Worm (Caenorhabditis elegans) whole organism, L2 larva: ENCODE data around the gene C18H7.4.

Source experiments
- C34F6.9 ChIP-seq: fragments of 150-350 bp; optimal IDR thresholded peaks from 2 replicates; lab custom pipeline; 2014; ENCODE audit warnings: missing biosample characterization, missing genetic modification characterization
- F13H6.1 ChIP-seq: sonication (generic microtip); optimal IDR thresholded peaks from 2 replicates; lab custom pipeline; 2016; ENCODE audit warnings: missing genetic modification characterization, missing compliant biosample characterization
- Y55F3AM.14 ChIP-seq: fragments of 200-800 bp; sonication (Bioruptor generic); optimal IDR thresholded peaks from 2 replicates; lab custom pipeline; 2018; ENCODE audit warnings: mild to moderate bottlenecking, missing genetic modification characterization, missing compliant biosample characterization
- ZK546.5 ChIP-seq: sonication (generic microtip); optimal IDR thresholded peaks from 2 replicates; lab custom pipeline; 2017; ENCODE audit warnings: missing biosample characterization, missing genetic modification characterization
- alr-1 ChIP-seq: fragments of 150-350 bp; optimal IDR thresholded peaks from 2 replicates; lab custom pipeline; 2014; ENCODE audit warnings: missing biosample characterization, missing genetic modification characterization
- aly-2 ChIP-seq: fragments of 150-350 bp; optimal IDR thresholded peaks from 2 replicates; lab custom pipeline; 2014; ENCODE audit warnings: missing biosample characterization, missing genetic modification characterization
- ama-1 ChIP-seq: fragments of 150-350 bp; optimal IDR thresholded peaks from 2 replicates; lab custom pipeline; 2018; ENCODE audit warnings: inconsistent platforms
- blmp-1 ChIP-seq: sonication (generic microtip); optimal IDR thresholded peaks from 2 replicates; lab custom pipeline; 2017; ENCODE audit warnings: missing genetic modification characterization, mild to moderate bottlenecking, missing compliant biosample characterization, antibody characterized with exemption, moderate library complexity; ENCODE audit not compliant: insufficient read depth
- elt-1 ChIP-seq: fragments of 150-350 bp; optimal IDR thresholded peaks from 2 replicates; lab custom pipeline; 2014; ENCODE audit warnings: missing biosample characterization, missing genetic modification characterization
- elt-3 ChIP-seq: sonication (generic microtip); optimal IDR thresholded peaks from 2 replicates; lab custom pipeline; 2017; ENCODE audit warnings: missing biosample characterization, missing genetic modification characterization
- fos-1 ChIP-seq: fragments of 150-350 bp; optimal IDR thresholded peaks from 2 replicates; lab custom pipeline; 2014; ENCODE audit warnings: missing biosample characterization, missing genetic modification characterization
- gmeb-1 ChIP-seq: fragments of 150-350 bp; optimal IDR thresholded peaks from 2 replicates; lab custom pipeline; 2014; ENCODE audit warnings: missing biosample characterization, missing genetic modification characterization
- lin-11 ChIP-seq: fragments of 150-350 bp; sonication (generic microtip); optimal IDR thresholded peaks from 2 replicates; lab custom pipeline; 2014; ENCODE audit warnings: missing biosample characterization, missing genetic modification characterization, inconsistent platforms, mixed read lengths
- lin-13 ChIP-seq: fragments of 150-350 bp; optimal IDR thresholded peaks from 2 replicates; lab custom pipeline; 2014; ENCODE audit warnings: missing biosample characterization, missing genetic modification reagents, missing genetic modification characterization
- lsy-2 ChIP-seq, 2 experiments: fragments of 150-350 bp in 1 of 2; sonication (generic microtip) in 1 of 2; optimal IDR thresholded peaks; 2 replicates each; lab custom pipeline; 2014 to 2017; ENCODE audit warnings: missing biosample characterization in 2 of 2, missing genetic modification characterization in 2 of 2
- mab-5 ChIP-seq: fragments of 150-350 bp; optimal IDR thresholded peaks from 2 replicates; lab custom pipeline; 2014; ENCODE audit warnings: missing biosample characterization, missing genetic modification characterization
- mbf-1 ChIP-seq: sonication (generic microtip); optimal IDR thresholded peaks from 2 replicates; lab custom pipeline; 2017; ENCODE audit warnings: missing biosample characterization, missing genetic modification characterization
- mdl-1 ChIP-seq, 2 experiments: fragments of 150-350 bp in 1 of 2; sonication (generic microtip) in 1 of 2; optimal IDR thresholded peaks; 2 replicates each; lab custom pipeline; 2017; ENCODE audit warnings: missing biosample characterization in 2 of 2, missing genetic modification characterization in 2 of 2
- nhr-12 ChIP-seq: fragments of 150-350 bp; optimal IDR thresholded peaks from 2 replicates; lab custom pipeline; 2014; ENCODE audit warnings: missing biosample characterization, missing genetic modification characterization
- nhr-129 ChIP-seq: fragments of 150-350 bp; optimal IDR thresholded peaks from 2 replicates; lab custom pipeline; 2014; ENCODE audit warnings: missing biosample characterization, missing genetic modification characterization
- nhr-23 ChIP-seq: fragments of 150-350 bp; optimal IDR thresholded peaks from 2 replicates; lab custom pipeline; 2014; ENCODE audit warnings: missing biosample characterization, missing genetic modification reagents, missing genetic modification characterization
- nhr-25 ChIP-seq: fragments of 150-350 bp; sonication (generic microtip); optimal IDR thresholded peaks from 3 replicates; lab custom pipeline; 2014; ENCODE audit warnings: missing biosample characterization, missing genetic modification characterization
- nhr-6 ChIP-seq: fragments of 150-350 bp; optimal IDR thresholded peaks from 2 replicates; lab custom pipeline; 2014; ENCODE audit warnings: missing biosample characterization, missing genetic modification characterization
- peb-1 ChIP-seq: fragments of 150-350 bp; optimal IDR thresholded peaks from 2 replicates; lab custom pipeline; 2014; ENCODE audit warnings: missing biosample characterization, missing genetic modification characterization
- sem-4 ChIP-seq: fragments of 150-350 bp; optimal IDR thresholded peaks from 2 replicates; lab custom pipeline; 2014; ENCODE audit warnings: missing biosample characterization, missing genetic modification reagents, missing genetic modification characterization
- skn-1 ChIP-seq: sonication (generic microtip); optimal IDR thresholded peaks from 2 replicates; lab custom pipeline; 2017; ENCODE audit warnings: missing biosample characterization, missing genetic modification characterization
- snpc-4 ChIP-seq: fragments of 150-350 bp; optimal IDR thresholded peaks from 2 replicates; lab custom pipeline; 2014; ENCODE audit warnings: missing biosample characterization, missing genetic modification characterization
- unc-55 ChIP-seq: fragments of 150-350 bp; sonication (generic microtip); optimal IDR thresholded peaks from 3 replicates; lab custom pipeline; 2014; ENCODE audit warnings: missing biosample characterization, missing genetic modification reagents, missing genetic modification characterization
- ztf-1 ChIP-seq: fragments of 200-800 bp; sonication (Bioruptor generic); conservative IDR thresholded peaks from 2 replicates; pipeline ENCODE4 v1.3.6; 2022; ENCODE audit warnings: missing genetic modification characterization, missing compliant biosample characterization
- ztf-11 ChIP-seq: sonication (generic microtip); optimal IDR thresholded peaks from 2 replicates; lab custom pipeline; 2017; ENCODE audit warnings: missing biosample characterization, missing genetic modification characterization
- ztf-4 ChIP-seq: fragments of 150-350 bp; optimal IDR thresholded peaks from 2 replicates; lab custom pipeline; 2014; ENCODE audit warnings: missing biosample characterization, missing genetic modification characterization

Gene C18H7.4

ce11 chrIV:564000-564399 is 29.1 kb upstream of the C18H7.4 start:
- no peak for TF ChIP-seq elt-1 (tag; lab: Kevin White, UChicago)
- TF ChIP-seq lin-11: no peak
- TF ChIP-seq nhr-12: no peak
- TF ChIP-seq ztf-11 (tag; lab: Kevin White, UChicago): no peak
- no peak for TF ChIP-seq F13H6.1 (tag; lab: Kevin White, UChicago)
- no peak for TF ChIP-seq nhr-25 (tag; lab: Kevin White, UChicago)
- no peak for TF ChIP-seq ztf-4
- TF ChIP-seq blmp-1: no peak
- TF ChIP-seq alr-1 (tag; lab: Kevin White, UChicago): no peak
- no peak for TF ChIP-seq nhr-23 (tag; lab: Kevin White, UChicago)
- no peak for TF ChIP-seq aly-2 (tag; lab: Kevin White, UChicago)
- TF ChIP-seq skn-1 (tag; lab: Kevin White, UChicago): no peak
- no peak for TF ChIP-seq mab-5 (tag; lab: Kevin White, UChicago)
- no peak for TF ChIP-seq fos-1
- no peak for TF ChIP-seq peb-1
- no peak for TF ChIP-seq lsy-2 (tag; optimal IDR thresholded peaks at IDR 0.05; lab: Kevin White, UChicago)

- TF ChIP-seq alr-1 (tag; lab: Kevin White, UChicago): no peak
- TF ChIP-seq fos-1: no peak
- TF ChIP-seq nhr-23 (tag; lab: Kevin White, UChicago): no peak
- no peak for TF ChIP-seq gmeb-1 (tag; lab: Kevin White, UChicago)
Measured at ce11 chrIV:570799-571300, 22.3 kb upstream of the C18H7.4 start, which contains the start of gene F56A11.5. TSS of gene F56A11.5 (minus strand) at chrIV:570849.

DNA sequence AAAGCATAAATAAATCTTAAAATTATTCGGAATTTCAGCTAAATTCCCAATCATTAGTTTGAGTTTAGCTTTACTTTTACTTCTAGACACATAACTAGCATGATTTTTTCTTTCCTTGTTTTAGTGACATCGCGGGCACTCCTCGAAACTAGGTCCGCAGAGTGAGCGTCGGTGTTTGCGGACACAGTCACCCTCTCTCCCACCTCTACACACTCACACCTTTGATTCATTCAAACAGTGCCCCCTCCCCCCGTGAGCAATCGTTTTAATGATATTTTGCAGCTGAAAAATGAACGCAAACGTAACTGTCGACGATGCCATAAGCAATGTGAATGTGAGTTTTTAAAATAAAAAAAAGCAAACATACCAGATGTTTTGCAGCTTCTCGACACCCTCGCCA is 20.6 kb upstream of the C18H7.4 start, which contains the start of gene gex-2:
Gene gex-2, plus strand, starts transcription at position 283 of the 400 bp plus-strand sequence.
- TF ChIP-seq fos-1 (peak; percentile 47), lin-11 (no peak), nhr-129 (tag; lab: Kevin White, UChicago) (peak; percentile 11), unc-55 (GFP tag; lab: Kevin White, UChicago) (peak; percentile 29)

ce11 chrIV:580512-580911 is 12.6 kb upstream of the C18H7.4 start:
- TF ChIP-seq skn-1 (tag; lab: Kevin White, UChicago) (no peak), gmeb-1 (tag; lab: Kevin White, UChicago) (no peak), mbf-1 (tag; lab: Kevin White, UChicago) (no peak), nhr-12 (no peak), ZK546.5 (no peak)

- TF ChIP-seq aly-2 (tag; lab: Kevin White, UChicago) (no peak), nhr-25 (tag; lab: Kevin White, UChicago) (no peak), ztf-1 (no peak), nhr-6 (tag; lab: Kevin White, UChicago) (no peak), fos-1 (no peak), gmeb-1 (tag; lab: Kevin White, UChicago) (no peak), mab-5 (tag; lab: Kevin White, UChicago) (no peak), lin-13 (GFP tag; lab: Kevin White, UChicago) (no peak), peb-1 (no peak), mdl-1 (tag; optimal IDR thresholded peaks at IDR 0.05; lab: Kevin White, UChicago) (no peak), Y55F3AM.14 (GFP tag; lab: Kevin White, UChicago) (no peak), F13H6.1 (tag; lab: Kevin White, UChicago) (no peak)
Measured at ce11 chrIV:582130-582529, 11.0 kb upstream of the C18H7.4 start, which contains the start of gene F56A11.6. TSS of gene F56A11.6 (minus strand) at chrIV:582230.

ce11 chrIV:584039-584438 is 9.1 kb upstream of the C18H7.4 start:
- TF ChIP-seq sem-4 (tag; lab: Kevin White, UChicago) (no peak), ama-1 (lab: Kevin White, UChicago) (no peak), snpc-4 (tag; lab: Kevin White, UChicago) (no peak), elt-3 (tag; lab: Kevin White, UChicago) (no peak), C34F6.9 (tag; lab: Kevin White, UChicago) (no peak)
